Fruit fly (Drosophila melanogaster) whole organism: ENCODE data around the gene LIMK1.

ENCODE experiments used
- Dll ChIP-seq: fragments of >200 bp; optimal IDR thresholded peaks from 2 replicates; lab custom pipeline; 2017
- EcR ChIP-seq, 2 experiments: fragments of >200 bp; optimal IDR thresholded peaks; 2 replicates each; lab custom pipeline; 2017; ENCODE audit warnings: missing biosample characterization in 2 of 2, missing genetic modification characterization in 2 of 2, missing genetic modification reagents in 2 of 2
- pan ChIP-seq: fragments of >200 bp; optimal IDR thresholded peaks from 2 replicates; lab custom pipeline; 2017
- psq ChIP-seq: fragments of >200 bp; optimal IDR thresholded peaks from 2 replicates; lab custom pipeline; 2017
- usp ChIP-seq: fragments of >200 bp; optimal IDR thresholded peaks from 2 replicates; lab custom pipeline; 2017; ENCODE audit warnings: missing biosample characterization, missing genetic modification characterization, mixed read lengths

dm6 chrX:12540770-12541169, 51.2 kb downstream of the LIMK1 start:
- TF ChIP-seq usp (no peak), psq (no peak), Dll (lab: Kevin White, UChicago) (no peak), pan (lab: Kevin White, UChicago) (no peak), EcR (GFP tag; optimal IDR thresholded peaks at IDR 0.05; lab: Kevin White, UChicago) (no peak)
